Fruit fly (Drosophila melanogaster): ENCODE measurements around the gene CG13877.
A peak's percentile ranks its signal among the peaks of the same experiment; 100 is the strongest.

CG13877 gene

dm6 chr3L:263500-264377 is 45.9 kb downstream of the CG13877 start (continued):
- TF ChIP-seq hkb (optimal IDR thresholded peaks at IDR 0.05): no peak
- TF ChIP-seq hkb (GFP tag; IDR thresholded peaks at IDR 0.05): no peak
- TF ChIP-seq ken (GFP tag; IDR thresholded peaks at IDR 0.05): 0 out of 3 replicates have a peak, but pooled peaks have one; percentile 25
- no peak for TF ChIP-seq CG12391 (tag; optimal IDR thresholded peaks at IDR 0.05)
- TF ChIP-seq CG33213 (GFP tag; optimal IDR thresholded peaks at IDR 0.05): no peak
- TF ChIP-seq CG17568 (GFP tag; optimal IDR thresholded peaks at IDR 0.05): no peak
- TF ChIP-seq Lpt (GFP tag; optimal IDR thresholded peaks at IDR 0.05): no peak
- no peak for TF ChIP-seq unpg (GFP tag; optimal IDR thresholded peaks at IDR 0.05)
- TF ChIP-seq wek (GFP tag; optimal IDR thresholded peaks at IDR 0.05): no peak
- peak; percentile 83 for TF ChIP-seq CG1832 (GFP tag; optimal IDR thresholded peaks at IDR 0.05)
- TF ChIP-seq tll (GFP tag; optimal IDR thresholded peaks at IDR 0.05): no peak
- no peak for TF ChIP-seq Hr3 (GFP tag; optimal IDR thresholded peaks at IDR 0.05)
- TF ChIP-seq ash1 (GFP tag; optimal IDR thresholded peaks at IDR 0.05): no peak
- no peak for TF ChIP-seq CG30403 (GFP tag; optimal IDR thresholded peaks at IDR 0.05)
- no peak for TF ChIP-seq wor (GFP tag; IDR thresholded peaks at IDR 0.05)
- TF ChIP-seq Med (GFP tag): peak; percentile 61
- TF ChIP-seq chinmo (GFP tag; IDR thresholded peaks at IDR 0.05; ENCODE audit: partially characterized antibody): no peak
- TF ChIP-seq pzg (GFP tag; optimal IDR thresholded peaks at IDR 0.05): no peak
- no peak for TF ChIP-seq dysf (GFP tag; IDR thresholded peaks at IDR 0.05)
- TF ChIP-seq fd102C (GFP tag; optimal IDR thresholded peaks at IDR 0.05): no peak
- TF ChIP-seq CG16779 (GFP tag; IDR thresholded peaks at IDR 0.05): no peak
- TF ChIP-seq Dll (GFP tag; IDR thresholded peaks at IDR 0.05; ENCODE audit: partially characterized antibody): no peak
- peak; percentile 42; the same call in 1 of the 2 replicates for TF ChIP-seq Dref (GFP tag; IDR thresholded peaks at IDR 0.05)
- peak; percentile 45 for TF ChIP-seq Blimp-1 (GFP tag; optimal IDR thresholded peaks at IDR 0.05)
- no peak for TF ChIP-seq CG1602 (GFP tag; optimal IDR thresholded peaks at IDR 0.05)
- TF ChIP-seq Six4 (GFP tag; optimal IDR thresholded peaks at IDR 0.05): no peak
- TF ChIP-seq kah (GFP tag; optimal IDR thresholded peaks at IDR 0.05): no peak
- no peak for TF ChIP-seq CG3163 (GFP tag; optimal IDR thresholded peaks at IDR 0.05)
- no peak for TF ChIP-seq CG7556 (GFP tag; optimal IDR thresholded peaks at IDR 0.05)
- no peak for TF ChIP-seq CG7745 (tag; optimal IDR thresholded peaks at IDR 0.05)
- no peak for TF ChIP-seq Chrac-16 (GFP tag; optimal IDR thresholded peaks at IDR 0.05)
- no peak for TF ChIP-seq zen2 (GFP tag; IDR thresholded peaks at IDR 0.05; ENCODE audit: partially characterized antibody)
- peak; percentile 93 for TF ChIP-seq CG10321 (GFP tag; IDR thresholded peaks at IDR 0.05)
- peak; percentile 41; the same call in 1 of the 3 replicates for TF ChIP-seq sr (GFP tag; IDR thresholded peaks at IDR 0.05)
- TF ChIP-seq CG34422 (GFP tag; IDR thresholded peaks at IDR 0.05): peak; percentile 63; the same call in 2 of the 3 replicates
- no peak for TF ChIP-seq Rx (GFP tag; IDR thresholded peaks at IDR 0.05)
- TF ChIP-seq CG3281 (GFP tag; optimal IDR thresholded peaks at IDR 0.05): no peak
- no peak for TF ChIP-seq fd64A (GFP tag; optimal IDR thresholded peaks at IDR 0.05)
- peak; percentile 52 for TF ChIP-seq Hand (GFP tag; optimal IDR thresholded peaks at IDR 0.05)
- no peak for TF ChIP-seq CG18476 (GFP tag; optimal IDR thresholded peaks at IDR 0.05)
- TF ChIP-seq CG31388 (GFP tag; optimal IDR thresholded peaks at IDR 0.05): no peak
- TF ChIP-seq CG17359 (tag; optimal IDR thresholded peaks at IDR 0.05): no peak
- no peak for TF ChIP-seq unc-4 (GFP tag; IDR thresholded peaks at IDR 0.05; ENCODE audit: partially characterized antibody)
- TF ChIP-seq lola (GFP tag; optimal IDR thresholded peaks at IDR 0.05): no peak
- no peak for TF ChIP-seq gcm (GFP tag; optimal IDR thresholded peaks at IDR 0.05)
- no peak for TF ChIP-seq Atf-2 (GFP tag; optimal IDR thresholded peaks at IDR 0.05)
- no peak for TF ChIP-seq CG16863 (GFP tag; optimal IDR thresholded peaks at IDR 0.05)
- no peak for TF ChIP-seq CG6813 (GFP tag; optimal IDR thresholded peaks at IDR 0.05)
